Fruit fly (Drosophila melanogaster): ENCODE data around the gene CG16721.

Gene CG16721

dm6 chrX:5900146-5901093, 20.8 kb downstream of the CG16721 start, which contains the start of gene Act5C:
Act5C (plus strand) TSS chrX:5900861.
- TF ChIP-seq CG8478 (optimal IDR thresholded peaks at IDR 0.05) (no peak), CTCF (optimal IDR thresholded peaks at IDR 0.05) (no peak)

dm6 chrX:5901628-5902213, 22.1 kb downstream of the CG16721 start:
- TF ChIP-seq CTCF (optimal IDR thresholded peaks at IDR 0.05): no peak
- TF ChIP-seq CG8478 (optimal IDR thresholded peaks at IDR 0.05): no peak

- no peak for TF ChIP-seq CG8478 (optimal IDR thresholded peaks at IDR 0.05)
- TF ChIP-seq CTCF (optimal IDR thresholded peaks at IDR 0.05): no peak
These were observed 23.0 kb downstream of the CG16721 start for dm6 chrX:5902701-5903100.

- TF ChIP-seq CG8478 (optimal IDR thresholded peaks at IDR 0.05): no peak
- TF ChIP-seq CTCF (optimal IDR thresholded peaks at IDR 0.05): no peak
These were observed 24.9 kb downstream of the CG16721 start for dm6 chrX:5904377-5905085.

dm6 chrX:5905086-5905400, 25.4 kb downstream of the CG16721 start:
- no peak for TF ChIP-seq CTCF (optimal IDR thresholded peaks at IDR 0.05)
- no peak for TF ChIP-seq CG8478 (optimal IDR thresholded peaks at IDR 0.05)

- no peak for TF ChIP-seq CG8478 (optimal IDR thresholded peaks at IDR 0.05)
- no peak for TF ChIP-seq CTCF (optimal IDR thresholded peaks at IDR 0.05)
These were observed 25.8 kb downstream of the CG16721 start, which contains the start of gene CG4020 for dm6 chrX:5905446-5905845. CG4020 (plus strand) TSS chrX:5905746.

dm6 chrX:5907916-5908315, 28.2 kb downstream of the CG16721 start, which contains the start of gene CG12236:
CG12236 (plus strand) TSS chrX:5908135.
- TF ChIP-seq CG8478 (optimal IDR thresholded peaks at IDR 0.05) (no peak), CTCF (optimal IDR thresholded peaks at IDR 0.05) (peak; percentile 95 to 97)

- no peak for TF ChIP-seq CTCF (optimal IDR thresholded peaks at IDR 0.05)
- TF ChIP-seq CG8478 (optimal IDR thresholded peaks at IDR 0.05): no peak
These were observed 35.5 kb downstream of the CG16721 start for dm6 chrX:5914992-5915751.

- TF ChIP-seq CTCF (optimal IDR thresholded peaks at IDR 0.05): no peak
- TF ChIP-seq CG8478 (optimal IDR thresholded peaks at IDR 0.05): no peak
These were observed 36.3 kb downstream of the CG16721 start for dm6 chrX:5915752-5916493.

- TF ChIP-seq CG8478 (optimal IDR thresholded peaks at IDR 0.05): no peak
- TF ChIP-seq CTCF (optimal IDR thresholded peaks at IDR 0.05): peak in 1 of 2 experiments; percentile 7
These were observed 37.0 kb downstream of the CG16721 start, which contains the start of the genes Shmt and CG3726 for dm6 chrX:5916494-5917309. Shmt (minus strand) TSS chrX:5916797. CG3726 (plus strand) TSS chrX:5917097.

dm6 chrX:5917310-5917988, 37.8 kb downstream of the CG16721 start:
- TF ChIP-seq CG8478 (optimal IDR thresholded peaks at IDR 0.05) (no peak), CTCF (optimal IDR thresholded peaks at IDR 0.05) (no peak)

dm6 chrX:5918499-5919126, 38.9 kb downstream of the CG16721 start:
- no peak for TF ChIP-seq CG8478 (optimal IDR thresholded peaks at IDR 0.05)
- TF ChIP-seq CTCF (optimal IDR thresholded peaks at IDR 0.05): no peak

Data from S2 (cell line).